Worm (Caenorhabditis elegans): ENCODE results near the gene F55C5.17.

F55C5.17 gene

DNA sequence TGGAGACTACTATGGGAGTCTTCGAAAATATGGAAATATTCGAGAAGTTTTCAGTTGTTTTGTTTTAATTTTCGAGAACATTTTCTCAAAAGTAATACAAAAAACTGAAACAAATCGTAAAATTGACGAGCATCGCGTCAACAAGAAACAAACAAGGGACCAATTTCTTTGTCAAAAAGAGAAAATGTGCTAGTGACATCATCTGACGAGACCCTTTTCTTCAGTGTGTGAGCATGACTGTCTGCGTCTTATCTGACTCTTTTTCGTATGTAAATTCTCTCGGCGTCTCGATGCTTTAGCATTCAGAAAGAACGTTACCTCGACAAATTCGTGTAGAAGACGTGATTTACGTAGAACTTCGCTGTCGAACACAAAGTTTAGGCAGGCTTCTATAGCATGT is 14.7 kb upstream of the F55C5.17 start:
- TF ChIP-seq efl-1 (optimal IDR thresholded peaks at IDR 0.05) (no peak), efl-1 (GFP tag; optimal IDR thresholded peaks at IDR 0.05 in 1 of 2) (peak in 1 of 2 experiments; percentile 22), lin-35 (GFP tag; optimal IDR thresholded peaks at IDR 0.05) (peak in 1 of 2 experiments; percentile 2), lsy-2 (tag; optimal IDR thresholded peaks at IDR 0.05) (peak in 1 of 2 experiments; percentile 34), unc-130 (tag; optimal IDR thresholded peaks at IDR 0.05) (no peak), ceh-82 (tag; optimal IDR thresholded peaks at IDR 0.05) (peak in 1 of 3 experiments; percentile 13), unc-86 (tag; optimal IDR thresholded peaks at IDR 0.05) (no peak), nhr-11 (tag; optimal IDR thresholded peaks at IDR 0.05) (no peak), nhr-77 (tag; optimal IDR thresholded peaks at IDR 0.05) (no peak), lin-14 (GFP tag; optimal IDR thresholded peaks at IDR 0.05) (peak; percentile 67)

DNA sequence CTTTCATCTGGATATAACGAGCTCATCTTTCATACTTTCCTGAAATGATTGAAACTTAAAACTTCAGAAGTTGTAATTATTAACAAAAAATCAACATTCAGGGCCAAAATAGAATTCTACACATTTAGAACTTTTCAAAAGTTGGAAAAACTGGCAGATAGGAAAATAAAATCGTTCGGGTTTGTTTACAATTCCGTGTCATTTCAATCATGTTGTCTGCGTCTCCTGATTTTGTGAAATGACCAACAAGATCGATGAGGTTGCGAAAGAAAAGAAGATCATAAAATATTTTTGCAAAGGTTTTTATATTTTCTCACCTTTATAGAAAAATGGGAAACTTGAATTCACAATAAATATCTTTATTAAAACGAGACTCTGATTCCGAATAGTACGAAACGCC is 13.8 kb upstream of the F55C5.17 start, which contains the start of gene rskd-1:
TSS of gene rskd-1 (minus strand) at position 39 of the 400 bp plus-strand sequence.
- TF ChIP-seq fkh-8 (tag; optimal IDR thresholded peaks at IDR 0.05): no peak
- no peak for TF ChIP-seq ztf-4 (tag; optimal IDR thresholded peaks at IDR 0.05)
- TF ChIP-seq fkh-10 (GFP tag; optimal IDR thresholded peaks at IDR 0.05): no peak
- no peak for TF ChIP-seq sptf-1 (tag; optimal IDR thresholded peaks at IDR 0.05)
- TF ChIP-seq C04F5.9 (tag; optimal IDR thresholded peaks at IDR 0.05): no peak
- TF ChIP-seq dsc-1 (tag; optimal IDR thresholded peaks at IDR 0.05): no peak
- TF ChIP-seq nhr-90 (tag; optimal IDR thresholded peaks at IDR 0.05; ENCODE audit: poor library complexity): no peak
- no peak for TF ChIP-seq ets-5 (GFP tag; IDR thresholded peaks at IDR 0.05)
- TF ChIP-seq nhr-47 (tag; optimal IDR thresholded peaks at IDR 0.05): no peak
- peak; percentile 36 for TF ChIP-seq blmp-1 (tag; optimal IDR thresholded peaks at IDR 0.05)
- TF ChIP-seq alr-1 (tag; optimal IDR thresholded peaks at IDR 0.05; ENCODE audit: borderline replicate concordance): no peak
- TF ChIP-seq nhr-77 (tag; optimal IDR thresholded peaks at IDR 0.05): no peak
- no peak for TF ChIP-seq unc-30 (tag; optimal IDR thresholded peaks at IDR 0.05)
- no peak for TF ChIP-seq mdl-1 (tag; optimal IDR thresholded peaks at IDR 0.05)
- TF ChIP-seq lsy-2 (tag; optimal IDR thresholded peaks at IDR 0.05): peak in 1 of 2 experiments; percentile 35
- no peak for TF ChIP-seq fkh-4 (tag; optimal IDR thresholded peaks at IDR 0.05; ENCODE audit: borderline replicate concordance)
- TF ChIP-seq snu-23 (GFP tag; optimal IDR thresholded peaks at IDR 0.05): peak; percentile 29
- TF ChIP-seq unc-62 (GFP tag; optimal IDR thresholded peaks at IDR 0.05): no peak
- no peak for TF ChIP-seq F16B12.6 (tag; optimal IDR thresholded peaks at IDR 0.05)
- no peak for TF ChIP-seq nhr-20 (tag; optimal IDR thresholded peaks at IDR 0.05)
- no peak for TF ChIP-seq ces-1 (GFP tag; optimal IDR thresholded peaks at IDR 0.05)
- TF ChIP-seq tlp-1 (tag; optimal IDR thresholded peaks at IDR 0.05): no peak
- TF ChIP-seq efl-1 (optimal IDR thresholded peaks at IDR 0.05): peak in 1 of 2 experiments; percentile 31
- peak; percentile 24 to 76 for TF ChIP-seq efl-1 (GFP tag; optimal IDR thresholded peaks at IDR 0.05 in 1 of 2)
- no peak for TF ChIP-seq hlh-4 (tag; optimal IDR thresholded peaks at IDR 0.05)
- peak in 2 of 3 experiments; percentile 13 to 28 for TF ChIP-seq dpl-1 (GFP tag; optimal IDR thresholded peaks at IDR 0.05)
- TF ChIP-seq ceh-63 (GFP tag; optimal IDR thresholded peaks at IDR 0.05): no peak
- no peak for TF ChIP-seq pax-3 (tag; optimal IDR thresholded peaks at IDR 0.05)
- no peak for TF ChIP-seq C34B4.2 (tag; optimal IDR thresholded peaks at IDR 0.05)
- no peak for TF ChIP-seq nhr-76 (tag; optimal IDR thresholded peaks at IDR 0.05)
- TF ChIP-seq elt-2 (tag; optimal IDR thresholded peaks at IDR 0.05): no peak
- peak; percentile 6 for TF ChIP-seq skn-1 (tag; optimal IDR thresholded peaks at IDR 0.05)
- TF ChIP-seq jun-1 (tag; optimal IDR thresholded peaks at IDR 0.05): no peak
- TF ChIP-seq ceh-90 (tag; optimal IDR thresholded peaks at IDR 0.05): no peak
- no peak for TF ChIP-seq ztf-11 (tag; optimal IDR thresholded peaks at IDR 0.05)
- peak; percentile 53 for TF ChIP-seq lin-14 (GFP tag; optimal IDR thresholded peaks at IDR 0.05)
- no peak for TF ChIP-seq pag-3 (tag; optimal IDR thresholded peaks at IDR 0.05; ENCODE audit: borderline replicate concordance, insufficient read depth)
- peak; percentile 39 for TF ChIP-seq C16A3.4 (tag; optimal IDR thresholded peaks at IDR 0.05)
- TF ChIP-seq Y116A8C.19 (tag; optimal IDR thresholded peaks at IDR 0.05; ENCODE audit: borderline replicate concordance): no peak
- no peak for TF ChIP-seq efl-3 (GFP tag; optimal IDR thresholded peaks at IDR 0.05)
- no peak for TF ChIP-seq nhr-84 (tag; optimal IDR thresholded peaks at IDR 0.05)
- no peak for TF ChIP-seq nhr-85 (tag)
- peak; percentile 6 for TF ChIP-seq nhr-71 (tag; optimal IDR thresholded peaks at IDR 0.05)
- no peak for TF ChIP-seq hpl-2 (GFP tag; optimal IDR thresholded peaks at IDR 0.05)
- TF ChIP-seq ceh-88 (GFP tag; IDR thresholded peaks at IDR 0.05): no peak
- TF ChIP-seq aly-2 (tag; optimal IDR thresholded peaks at IDR 0.05): no peak
